Worm (Caenorhabditis elegans) whole organism, L2 larva: ENCODE data around the gene C27F2.7.

Source experiments
- ama-1 ChIP-seq: fragments of 150-350 bp; optimal IDR thresholded peaks from 2 replicates; lab custom pipeline; 2018; ENCODE audit warnings: inconsistent platforms
- blmp-1 ChIP-seq: sonication (generic microtip); optimal IDR thresholded peaks from 2 replicates; lab custom pipeline; 2017; ENCODE audit warnings: missing genetic modification characterization, mild to moderate bottlenecking, missing compliant biosample characterization, antibody characterized with exemption, moderate library complexity; ENCODE audit not compliant: insufficient read depth
- fos-1 ChIP-seq: fragments of 150-350 bp; optimal IDR thresholded peaks from 2 replicates; lab custom pipeline; 2014; ENCODE audit warnings: missing biosample characterization, missing genetic modification characterization
- lsy-2 ChIP-seq, 2 experiments: fragments of 150-350 bp in 1 of 2; sonication (generic microtip) in 1 of 2; optimal IDR thresholded peaks; 2 replicates each; lab custom pipeline; 2014 to 2017; ENCODE audit warnings: missing biosample characterization in 2 of 2, missing genetic modification characterization in 2 of 2
- mdl-1 ChIP-seq, 2 experiments: fragments of 150-350 bp in 1 of 2; sonication (generic microtip) in 1 of 2; optimal IDR thresholded peaks; 2 replicates each; lab custom pipeline; 2017; ENCODE audit warnings: missing biosample characterization in 2 of 2, missing genetic modification characterization in 2 of 2
- sem-4 ChIP-seq: fragments of 150-350 bp; optimal IDR thresholded peaks from 2 replicates; lab custom pipeline; 2014; ENCODE audit warnings: missing biosample characterization, missing genetic modification reagents, missing genetic modification characterization
- unc-39 ChIP-seq: fragments of 150-350 bp; optimal IDR thresholded peaks from 2 replicates; lab custom pipeline; 2014; ENCODE audit warnings: missing biosample characterization, missing genetic modification characterization

ce11 chrIII:4962886-4963285 lies 21.4 kb downstream of the C27F2.7 start, which contains the start of gene C27F2.9:
- peak; percentile 89 to 94 for TF ChIP-seq lsy-2 (tag; optimal IDR thresholded peaks at IDR 0.05; lab: Kevin White, UChicago)
- peak; percentile 73 for TF ChIP-seq ama-1
- TF ChIP-seq sem-4 (tag; lab: Kevin White, UChicago), result peak; percentile 80
- no peak for TF ChIP-seq unc-39 (tag; lab: Kevin White, UChicago)
- peak in 1 of 2 experiments; percentile 34 for TF ChIP-seq mdl-1 (tag; optimal IDR thresholded peaks at IDR 0.05; lab: Kevin White, UChicago)
- peak; percentile 73 for TF ChIP-seq fos-1 (tag; lab: Kevin White, UChicago)
- peak; percentile 63 for TF ChIP-seq blmp-1 (tag; lab: Kevin White, UChicago)
